Worm (Caenorhabditis elegans) whole organism, L2 larva: Measurements from ENCODE around the gene zig-12.
A peak's percentile ranks its signal among the peaks of the same experiment; 100 is the strongest.

ENCODE experiments used
- F13H6.1 ChIP-seq: sonication (generic microtip); optimal IDR thresholded peaks from 2 replicates; lab custom pipeline; 2016; ENCODE audit warnings: missing genetic modification characterization, missing compliant biosample characterization
- R02D3.7 ChIP-seq: fragments of 150-350 bp; optimal IDR thresholded peaks from 2 replicates; lab custom pipeline; 2014; ENCODE audit warnings: missing biosample characterization, missing genetic modification characterization
- Y55F3AM.14 ChIP-seq: fragments of 200-800 bp; sonication (Bioruptor generic); optimal IDR thresholded peaks from 2 replicates; lab custom pipeline; 2018; ENCODE audit warnings: mild to moderate bottlenecking, missing genetic modification characterization, missing compliant biosample characterization
- ZK546.5 ChIP-seq: sonication (generic microtip); optimal IDR thresholded peaks from 2 replicates; lab custom pipeline; 2017; ENCODE audit warnings: missing biosample characterization, missing genetic modification characterization
- alr-1 ChIP-seq: fragments of 150-350 bp; optimal IDR thresholded peaks from 2 replicates; lab custom pipeline; 2014; ENCODE audit warnings: missing biosample characterization, missing genetic modification characterization
- aly-2 ChIP-seq: fragments of 150-350 bp; optimal IDR thresholded peaks from 2 replicates; lab custom pipeline; 2014; ENCODE audit warnings: missing biosample characterization, missing genetic modification characterization
- ama-1 ChIP-seq: fragments of 150-350 bp; optimal IDR thresholded peaks from 2 replicates; lab custom pipeline; 2018; ENCODE audit warnings: inconsistent platforms
- ceh-82 ChIP-seq: fragments of 150-350 bp; optimal IDR thresholded peaks from 2 replicates; lab custom pipeline; 2014; ENCODE audit warnings: missing biosample characterization, missing genetic modification characterization
- crh-2 ChIP-seq: sonication (generic microtip); optimal IDR thresholded peaks from 2 replicates; lab custom pipeline; 2017; ENCODE audit warnings: missing biosample characterization, missing genetic modification characterization
- elt-1 ChIP-seq: fragments of 150-350 bp; optimal IDR thresholded peaks from 2 replicates; lab custom pipeline; 2014; ENCODE audit warnings: missing biosample characterization, missing genetic modification characterization
- elt-3 ChIP-seq: sonication (generic microtip); optimal IDR thresholded peaks from 2 replicates; lab custom pipeline; 2017; ENCODE audit warnings: missing biosample characterization, missing genetic modification characterization
- fos-1 ChIP-seq: fragments of 150-350 bp; optimal IDR thresholded peaks from 2 replicates; lab custom pipeline; 2014; ENCODE audit warnings: missing biosample characterization, missing genetic modification characterization
- gmeb-1 ChIP-seq: fragments of 150-350 bp; optimal IDR thresholded peaks from 2 replicates; lab custom pipeline; 2014; ENCODE audit warnings: missing biosample characterization, missing genetic modification characterization
- lsy-2 ChIP-seq, 2 experiments: fragments of 150-350 bp in 1 of 2; sonication (generic microtip) in 1 of 2; optimal IDR thresholded peaks; 2 replicates each; lab custom pipeline; 2014 to 2017; ENCODE audit warnings: missing biosample characterization in 2 of 2, missing genetic modification characterization in 2 of 2
- mbf-1 ChIP-seq: sonication (generic microtip); optimal IDR thresholded peaks from 2 replicates; lab custom pipeline; 2017; ENCODE audit warnings: missing biosample characterization, missing genetic modification characterization
- nhr-10 ChIP-seq: sonication (generic microtip); optimal IDR thresholded peaks from 2 replicates; lab custom pipeline; 2017; ENCODE audit warnings: missing biosample characterization, missing genetic modification characterization
- nhr-11 ChIP-seq: fragments of 150-350 bp; optimal IDR thresholded peaks from 2 replicates; lab custom pipeline; 2014; ENCODE audit warnings: missing biosample characterization, missing genetic modification characterization
- nhr-129 ChIP-seq: fragments of 150-350 bp; optimal IDR thresholded peaks from 2 replicates; lab custom pipeline; 2014; ENCODE audit warnings: missing biosample characterization, missing genetic modification characterization
- nhr-21 ChIP-seq: fragments of 150-350 bp; optimal IDR thresholded peaks from 2 replicates; lab custom pipeline; 2014; ENCODE audit warnings: missing biosample characterization, missing genetic modification characterization
- nhr-23 ChIP-seq: fragments of 150-350 bp; optimal IDR thresholded peaks from 2 replicates; lab custom pipeline; 2014; ENCODE audit warnings: missing biosample characterization, missing genetic modification reagents, missing genetic modification characterization
- nhr-237 ChIP-seq: fragments of 150-350 bp; optimal IDR thresholded peaks from 2 replicates; lab custom pipeline; 2014; ENCODE audit warnings: missing biosample characterization, missing genetic modification characterization
- nhr-25 ChIP-seq: fragments of 150-350 bp; sonication (generic microtip); optimal IDR thresholded peaks from 3 replicates; lab custom pipeline; 2014; ENCODE audit warnings: missing biosample characterization, missing genetic modification characterization
- peb-1 ChIP-seq: fragments of 150-350 bp; optimal IDR thresholded peaks from 2 replicates; lab custom pipeline; 2014; ENCODE audit warnings: missing biosample characterization, missing genetic modification characterization
- sem-4 ChIP-seq: fragments of 150-350 bp; optimal IDR thresholded peaks from 2 replicates; lab custom pipeline; 2014; ENCODE audit warnings: missing biosample characterization, missing genetic modification reagents, missing genetic modification characterization
- sma-9 ChIP-seq, 2 experiments: fragments of 150-350 bp in 1 of 2; sonication (generic microtip) in 1 of 2; optimal IDR thresholded peaks; 2 replicates each; lab custom pipeline; 2014 to 2016; ENCODE audit warnings: missing genetic modification characterization in 2 of 2, mild to moderate bottlenecking in 1 of 2, missing biosample characterization in 1 of 2, missing compliant biosample characterization in 1 of 2, missing genetic modification reagents in 1 of 2, moderate library complexity in 1 of 2
- snpc-4 ChIP-seq: fragments of 150-350 bp; optimal IDR thresholded peaks from 2 replicates; lab custom pipeline; 2014; ENCODE audit warnings: missing biosample characterization, missing genetic modification characterization
- unc-55 ChIP-seq: fragments of 150-350 bp; sonication (generic microtip); optimal IDR thresholded peaks from 3 replicates; lab custom pipeline; 2014; ENCODE audit warnings: missing biosample characterization, missing genetic modification reagents, missing genetic modification characterization
- unc-62 ChIP-seq: fragments of 150-350 bp; optimal IDR thresholded peaks from 2 replicates; lab custom pipeline; 2014; ENCODE audit warnings: missing biosample characterization, missing genetic modification reagents, missing genetic modification characterization
- ztf-1 ChIP-seq: fragments of 200-800 bp; sonication (Bioruptor generic); conservative IDR thresholded peaks from 2 replicates; pipeline ENCODE4 v1.3.6; 2022; ENCODE audit warnings: missing genetic modification characterization, missing compliant biosample characterization
- ztf-11 ChIP-seq: sonication (generic microtip); optimal IDR thresholded peaks from 2 replicates; lab custom pipeline; 2017; ENCODE audit warnings: missing biosample characterization, missing genetic modification characterization

The zig-12 gene

ce11 chrX:8763607-8764006 lies at the start of gene zig-12:
Gene zig-12, plus strand, starts transcription at chrX:8763907.
- TF ChIP-seq peb-1 (tag; lab: Kevin White, UChicago) (no peak), nhr-23 (tag; lab: Kevin White, UChicago) (no peak)

DNA sequence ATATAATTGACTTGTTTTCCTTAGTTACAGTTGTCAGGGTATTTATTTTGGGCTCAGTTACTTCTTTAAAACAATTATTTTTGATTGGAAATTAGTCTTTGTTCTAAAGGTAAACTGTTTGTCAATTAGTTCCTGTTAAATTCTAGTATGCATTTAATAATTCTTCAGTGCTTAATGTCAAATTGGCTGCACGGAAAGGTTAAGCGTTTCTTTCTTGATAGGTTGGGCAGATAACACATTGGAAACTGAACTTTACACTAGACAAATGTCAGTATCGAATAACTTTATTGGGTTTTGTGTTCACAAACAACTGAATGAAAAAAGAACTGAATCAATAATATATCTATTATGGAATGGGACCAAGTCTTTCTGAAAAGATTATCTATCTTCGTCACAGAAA lies 48.9 kb upstream of the zig-12 start:
- peak; percentile 36 for TF ChIP-seq fos-1 (tag; lab: Kevin White, UChicago)
- TF ChIP-seq Y55F3AM.14 = no peak
- no peak for TF ChIP-seq ama-1
- TF ChIP-seq, all 48 proteins: peak for 1

DNA sequence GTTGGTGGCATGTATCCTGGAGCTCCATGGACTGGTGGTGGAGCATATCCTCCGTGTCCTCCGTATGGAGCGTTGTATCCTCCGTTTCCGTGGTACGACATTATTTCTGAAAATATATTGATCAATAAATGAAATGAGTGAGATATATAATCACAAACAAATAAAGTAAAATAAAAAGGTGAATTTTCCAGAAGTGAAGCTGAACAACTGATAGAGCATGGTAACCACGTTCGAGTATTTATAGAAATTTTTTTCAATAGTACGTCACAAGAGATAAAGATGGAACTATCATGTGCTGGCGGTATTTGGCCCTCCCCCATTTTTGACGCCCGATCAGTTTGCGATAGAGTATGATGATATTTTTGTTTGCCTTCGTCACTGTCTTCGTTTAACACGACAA lies 46.9 kb upstream of the zig-12 start, which contains the start of gene F53A9.7:
Gene F53A9.7, minus strand, starts transcription at position 101 of the 400 bp plus-strand sequence.
- TF ChIP-seq ztf-1 (GFP tag; lab: Robert Waterston, UW) (no peak), elt-3 (no peak), peb-1 (tag; lab: Kevin White, UChicago) (no peak), ztf-11 (tag; lab: Kevin White, UChicago) (no peak), nhr-23 (tag; lab: Kevin White, UChicago) (no peak), gmeb-1 (tag; lab: Kevin White, UChicago) (no peak), ZK546.5 (tag; lab: Kevin White, UChicago) (no peak), snpc-4 (tag; lab: Kevin White, UChicago) (no peak), crh-2 (tag; lab: Kevin White, UChicago) (no peak), ceh-82 (no peak), F13H6.1 (no peak), nhr-11 (no peak), unc-62 (GFP tag; lab: Kevin White, UChicago) (no peak), nhr-10 (tag; lab: Kevin White, UChicago) (no peak)

ce11 chrX:8718153-8718552 lies 45.6 kb upstream of the zig-12 start:
- TF ChIP-seq peb-1 (tag; lab: Kevin White, UChicago) = no peak
- TF ChIP-seq alr-1 (tag; lab: Kevin White, UChicago) = no peak
- TF ChIP-seq elt-1 = no peak
- TF ChIP-seq nhr-237 (tag; lab: Kevin White, UChicago) = no peak
- no peak for TF ChIP-seq ceh-82
- TF ChIP-seq nhr-21 (tag; lab: Kevin White, UChicago) = no peak
- no peak for TF ChIP-seq ztf-11 (tag; lab: Kevin White, UChicago)
- no peak for TF ChIP-seq lsy-2 (tag; optimal IDR thresholded peaks at IDR 0.05; lab: Kevin White, UChicago)

ce11 chrX:8718856-8719255 lies 44.9 kb upstream of the zig-12 start, which contains the start of gene F53A9.8:
Gene F53A9.8, minus strand, starts transcription at chrX:8718904.
- peak; percentile 55 for TF ChIP-seq sma-9 (GFP tag; optimal IDR thresholded peaks at IDR 0.05; lab: Kevin White, UChicago)
- no peak for TF ChIP-seq sma-9 (tag; optimal IDR thresholded peaks at IDR 0.05; lab: Kevin White, UChicago)
- TF ChIP-seq crh-2 (tag; lab: Kevin White, UChicago) = peak; percentile 51
- TF ChIP-seq elt-1 = no peak
- TF ChIP-seq fos-1 (tag; lab: Kevin White, UChicago) = peak; percentile 41

- TF ChIP-seq unc-55 = no peak
- no peak for TF ChIP-seq sem-4 (tag; lab: Kevin White, UChicago)
- TF ChIP-seq sma-9 (GFP tag; optimal IDR thresholded peaks at IDR 0.05; lab: Kevin White, UChicago) = peak; percentile 12
- TF ChIP-seq sma-9 (tag; optimal IDR thresholded peaks at IDR 0.05; lab: Kevin White, UChicago) = no peak
- no peak for TF ChIP-seq ama-1
- TF ChIP-seq R02D3.7 (tag; lab: Kevin White, UChicago) = no peak
- no peak for TF ChIP-seq crh-2 (tag; lab: Kevin White, UChicago)
- peak; percentile 10 for TF ChIP-seq F13H6.1
- TF ChIP-seq mbf-1 (tag; lab: Kevin White, UChicago) = no peak
Observed at ce11 chrX:8719888-8720287, 43.8 kb upstream of the zig-12 start.

DNA sequence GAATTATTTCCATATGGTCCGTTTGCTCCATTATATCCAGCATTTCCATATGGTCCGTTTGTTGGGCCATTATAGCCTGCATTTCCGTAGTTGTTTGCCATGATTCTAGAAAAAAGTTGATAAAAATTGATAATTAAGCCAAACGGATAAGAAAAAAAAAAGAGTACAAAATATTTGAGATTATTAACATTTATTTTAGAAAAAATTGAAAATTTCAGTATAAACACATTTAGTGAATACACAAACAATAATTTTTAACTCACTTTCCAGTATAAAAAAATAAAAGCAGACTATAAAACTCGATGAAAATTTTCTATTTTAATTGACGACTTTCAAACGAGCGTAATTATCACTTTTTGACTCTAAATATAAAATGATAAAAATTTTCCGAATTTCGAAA lies 43.0 kb upstream of the zig-12 start, which contains the start of gene F53A9.9:
Gene F53A9.9, minus strand, starts transcription at position 101 of the 400 bp plus-strand sequence.
- no peak for TF ChIP-seq nhr-25
- no peak for TF ChIP-seq crh-2 (tag; lab: Kevin White, UChicago)

ce11 chrX:8721273-8721672 lies 42.4 kb upstream of the zig-12 start:
- TF ChIP-seq F13H6.1 (peak; percentile 37), aly-2 (tag; lab: Kevin White, UChicago) (no peak), sma-9 (GFP tag; optimal IDR thresholded peaks at IDR 0.05; lab: Kevin White, UChicago) (peak; percentile 12), sma-9 (tag; optimal IDR thresholded peaks at IDR 0.05; lab: Kevin White, UChicago) (no peak), nhr-129 (peak; percentile 34), crh-2 (tag; lab: Kevin White, UChicago) (no peak)
